Fruit fly (Drosophila melanogaster): ENCODE results near the gene CG34355.
A peak's percentile ranks its signal among the peaks of the same experiment; 100 is the strongest.

The CG34355 gene

DNA sequence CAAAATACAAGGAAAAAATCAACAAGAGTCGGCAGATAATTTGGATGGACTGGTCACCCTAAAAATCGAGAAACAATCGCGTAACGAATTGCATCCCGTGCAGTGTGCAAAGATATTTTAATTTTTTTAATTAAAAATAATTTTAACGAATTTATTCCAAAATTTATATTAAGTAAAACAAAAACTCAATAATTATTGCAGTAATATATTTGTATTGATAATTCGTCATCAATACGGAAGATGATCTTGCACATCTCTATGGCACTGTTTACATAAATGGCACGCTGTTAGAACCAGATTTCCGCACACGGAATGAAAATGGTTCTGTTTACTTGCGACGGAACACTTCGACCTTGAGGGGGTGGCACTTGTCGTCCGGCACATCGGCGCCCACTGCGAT, 30.9 kb upstream of the CG34355 start, which contains the start of gene tst (continued):
- TF ChIP-seq grau (tag; optimal IDR thresholded peaks at IDR 0.05) (peak; percentile 91), ken (GFP tag; IDR thresholded peaks at IDR 0.05) (peak; percentile 95), CG11504 (tag; optimal IDR thresholded peaks at IDR 0.05) (peak; percentile 92), CG12942 (GFP tag; optimal IDR thresholded peaks at IDR 0.05) (peak; percentile 92), CG34422 (GFP tag; IDR thresholded peaks at IDR 0.05) (peak; percentile 98), sc (optimal IDR thresholded peaks at IDR 0.05) (no peak), sc (GFP tag; optimal IDR thresholded peaks at IDR 0.05) (peak; percentile 74), Pdp1 (GFP tag; optimal IDR thresholded peaks at IDR 0.05) (peak; percentile 67 to 87), ash1 (GFP tag; optimal IDR thresholded peaks at IDR 0.05) (no peak), B-H2 (GFP tag; optimal IDR thresholded peaks at IDR 0.05) (no peak), CG14667 (GFP tag; IDR thresholded peaks at IDR 0.05) (peak; percentile 98), CG7928 (GFP tag; optimal IDR thresholded peaks at IDR 0.05) (peak; percentile 62), Tbp (GFP tag; optimal IDR thresholded peaks at IDR 0.05) (no peak), CG10959 (GFP tag; IDR thresholded peaks at IDR 0.05) (peak; percentile 95), vnd (GFP tag; IDR thresholded peaks at IDR 0.05; ENCODE audit: partially characterized antibody) (no peak), CG2202 (tag; optimal IDR thresholded peaks at IDR 0.05) (peak; percentile 78), CG7271 (tag; optimal IDR thresholded peaks at IDR 0.05) (peak; percentile 87), Ada2b (GFP tag; IDR thresholded peaks at IDR 0.05) (peak; percentile 96), CG43689 (GFP tag; IDR thresholded peaks at IDR 0.05) (peak; percentile 88), CG15601 (tag; optimal IDR thresholded peaks at IDR 0.05) (peak; percentile 85), CG4424 (GFP tag; optimal IDR thresholded peaks at IDR 0.05) (peak; percentile 93), her (GFP tag; optimal IDR thresholded peaks at IDR 0.05) (no peak), CG11560 (tag; IDR thresholded peaks at IDR 0.05) (peak; percentile 91), CG9876 (GFP tag; optimal IDR thresholded peaks at IDR 0.05) (no peak), CG8089 (GFP tag; optimal IDR thresholded peaks at IDR 0.05) (no peak), ac (GFP tag; optimal IDR thresholded peaks at IDR 0.05) (peak; percentile 42), fu2 (GFP tag; optimal IDR thresholded peaks at IDR 0.05) (peak; percentile 48), Hsf (GFP tag; optimal IDR thresholded peaks at IDR 0.05) (peak; percentile 61), CG17829 (tag; optimal IDR thresholded peaks at IDR 0.05) (peak; percentile 96), zfh2 (GFP tag; optimal IDR thresholded peaks at IDR 0.05) (peak; percentile 79), CG4617 (GFP tag; optimal IDR thresholded peaks at IDR 0.05; ENCODE audit: borderline replicate concordance) (peak; percentile 89), CG13296 (GFP tag; optimal IDR thresholded peaks at IDR 0.05) (peak; percentile 92), NFAT (GFP tag; IDR thresholded peaks at IDR 0.05) (peak; percentile 91), hb (GFP tag; IDR thresholded peaks at IDR 0.05; ENCODE audit: partially characterized antibody) (no peak), unpg (GFP tag; optimal IDR thresholded peaks at IDR 0.05) (peak; percentile 92), Ets65A (GFP tag) (peak; percentile 92), CG8290 (GFP tag; optimal IDR thresholded peaks at IDR 0.05) (peak; percentile 86), CG8290 (tag; optimal IDR thresholded peaks at IDR 0.05) (peak in 1 of 2 experiments; percentile 59), CG14965 (GFP tag; optimal IDR thresholded peaks at IDR 0.05; ENCODE audit: borderline replicate concordance) (no peak), knrl (GFP tag; IDR thresholded peaks at IDR 0.05; ENCODE audit: partially characterized antibody) (peak; percentile 63; the same call in 1 of the 3 replicates), ab (GFP tag; optimal IDR thresholded peaks at IDR 0.05) (no peak), CG9817 (tag; optimal IDR thresholded peaks at IDR 0.05) (peak; percentile 90), dysf (GFP tag; IDR thresholded peaks at IDR 0.05) (peak; percentile 97), CG30020 (tag; optimal IDR thresholded peaks at IDR 0.05) (peak; percentile 72), CG14710 (tag; optimal IDR thresholded peaks at IDR 0.05) (peak; percentile 96), usp (GFP tag; optimal IDR thresholded peaks at IDR 0.05) (no peak), chn (GFP tag; optimal IDR thresholded peaks at IDR 0.05) (peak; percentile 63), CG16813 (GFP tag; IDR thresholded peaks at IDR 0.05; ENCODE audit: partially characterized antibody) (no peak; the same call in 2 of the 3 replicates), danr (GFP tag; IDR thresholded peaks at IDR 0.05) (peak; percentile 92), CG11695 (GFP tag; IDR thresholded peaks at IDR 0.05) (peak; percentile 93), HmgD (GFP tag; optimal IDR thresholded peaks at IDR 0.05) (no peak), sens (GFP tag) (peak; percentile 93)

All from whole organism, embryonic.